Worm (Caenorhabditis elegans): ENCODE results near the gene ets-10.
"Not testable (repeated sequence)": the region's sequence is repeated elsewhere in the genome, so short reads cannot be mapped to it uniquely, and the experiment has no call there.

DNA sequence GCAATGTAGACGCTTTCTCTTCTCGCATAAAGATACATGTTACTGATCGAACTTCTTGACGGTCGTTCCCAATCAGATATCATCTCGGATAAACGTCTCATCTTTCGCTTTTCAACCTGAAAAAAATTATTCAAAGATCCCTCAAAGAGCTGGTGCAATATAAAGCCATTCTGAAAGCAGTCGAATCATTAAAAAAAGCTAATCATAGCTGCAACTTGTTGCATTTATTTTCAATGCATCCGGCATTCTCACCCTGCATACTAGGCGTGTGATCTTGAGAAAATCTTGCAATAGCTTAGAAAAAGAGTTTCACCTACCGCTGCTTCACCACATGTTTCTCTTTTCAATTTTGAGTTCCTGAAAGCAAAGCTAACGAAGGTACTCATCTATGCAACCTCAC is 48.3 kb downstream of the ets-10 start, which contains the start of gene C24A8.6:
- TF ChIP-seq sea-1 (GFP tag; conservative IDR thresholded peaks at IDR 0.05); ceh-13 (GFP tag; optimal IDR thresholded peaks at IDR 0.05); B0310.2 (tag; optimal IDR thresholded peaks at IDR 0.05); ama-1 (optimal IDR thresholded peaks at IDR 0.05); flt-1 (GFP tag; IDR thresholded peaks at IDR 0.05); hmbx-1 (tag; optimal IDR thresholded peaks at IDR 0.05); tbx-11 (GFP tag; IDR thresholded peaks at IDR 0.05); ets-7 (tag; optimal IDR thresholded peaks at IDR 0.05); aly-1 (tag; optimal IDR thresholded peaks at IDR 0.05); pes-1 (GFP tag; IDR thresholded peaks at IDR 0.05); ceh-36 (tag; optimal IDR thresholded peaks at IDR 0.05): not testable (repeated sequence)

Measured in whole organism, early embryonic.